Fruit fly (Drosophila melanogaster) whole organism, pupa: ENCODE results near the gene Pus1.

ENCODE experiments used
- CG10348 ChIP-seq: fragments of 200-800 bp; sonication (Bioruptor generic); IDR thresholded peaks from 2 replicates; pipeline ENCODE4 v1.3.6; 2022; ENCODE audit warnings: missing biosample characterization, missing genetic modification characterization
- CG12605 ChIP-seq: fragments of 200-800 bp; sonication (Bioruptor generic); IDR thresholded peaks from 2 replicates; pipeline ENCODE4 v1.3.6; 2022; ENCODE audit warnings: missing biosample characterization, missing genetic modification characterization
- CG14655 ChIP-seq: fragments of 200-800 bp; sonication (Bioruptor generic); optimal IDR thresholded peaks from 3 replicates; lab custom pipeline; 2017; ENCODE audit warnings: mild to moderate bottlenecking, missing biosample characterization, missing genetic modification reagents, missing genetic modification characterization
- CG17806 ChIP-seq: fragments of 200-800 bp; sonication (Bioruptor generic); optimal IDR thresholded peaks from 2 replicates; lab custom pipeline; 2018; ENCODE audit warnings: missing biosample characterization, mild to moderate bottlenecking, missing genetic modification characterization, moderate library complexity
- CG34367 ChIP-seq: fragments of 200-800 bp; sonication (Bioruptor generic); optimal IDR thresholded peaks from 2 replicates; lab custom pipeline; 2018; ENCODE audit warnings: missing biosample characterization, mild to moderate bottlenecking, missing genetic modification characterization
- CG4496 ChIP-seq: fragments of 200-800 bp; sonication (Bioruptor generic); IDR thresholded peaks from 3 replicates; pipeline ENCODE4 v1.3.6; 2022; ENCODE audit warnings: missing biosample characterization, missing genetic modification characterization
- CG8301 ChIP-seq: fragments of 200-800 bp; sonication (Bioruptor generic); optimal IDR thresholded peaks from 2 replicates; lab custom pipeline; 2018; ENCODE audit warnings: missing biosample characterization, mild to moderate bottlenecking, missing genetic modification characterization
- CG9948 ChIP-seq: fragments of 200-800 bp; sonication (Bioruptor generic); optimal IDR thresholded peaks from 2 replicates; lab custom pipeline; 2018; ENCODE audit warnings: missing biosample characterization, mild to moderate bottlenecking, missing genetic modification characterization, moderate library complexity
- EcR ChIP-seq: fragments of 200-800 bp; sonication (Bioruptor generic); optimal IDR thresholded peaks from 3 replicates; lab custom pipeline; 2019; ENCODE audit warnings: missing biosample characterization, missing genetic modification characterization, mild to moderate bottlenecking, moderate library complexity, missing genetic modification reagents
- Ets98B ChIP-seq: fragments of 200-800 bp; sonication (Bioruptor generic); IDR thresholded peaks from 2 replicates; pipeline ENCODE4 v1.3.6; 2022; ENCODE audit warnings: missing biosample characterization, missing genetic modification characterization
- Pif1B ChIP-seq: fragments of 200-800 bp; sonication (Bioruptor generic); optimal IDR thresholded peaks from 3 replicates; lab custom pipeline; 2016; ENCODE audit warnings: missing biosample characterization, missing genetic modification characterization
- Snoo ChIP-seq: fragments of 200-800 bp; sonication (Bioruptor generic); optimal IDR thresholded peaks from 3 replicates; lab custom pipeline; 2017; ENCODE audit warnings: missing biosample characterization, mild to moderate bottlenecking, missing genetic modification characterization, inconsistent platforms
- gl ChIP-seq: fragments of 200-800 bp; sonication (Bioruptor generic); optimal IDR thresholded peaks from 2 replicates; lab custom pipeline; 2018; ENCODE audit warnings: missing biosample characterization, mild to moderate bottlenecking, missing genetic modification characterization

- no peak for TF ChIP-seq Pif1B (GFP tag; lab: Kevin White, UChicago)
- no peak for TF ChIP-seq Ets98B (GFP tag; lab: Robert Waterston, UW)
- TF ChIP-seq CG9948 (tag; lab: Kevin White, UChicago) = no peak
- no peak for TF ChIP-seq gl
- no peak for TF ChIP-seq EcR (GFP tag; lab: Kevin White, UChicago)
- no peak for TF ChIP-seq Snoo (tag; lab: Kevin White, UChicago)
- TF ChIP-seq CG8301 (tag; lab: Kevin White, UChicago) = no peak
- no peak for TF ChIP-seq CG17806 (tag; lab: Kevin White, UChicago)
- no peak for TF ChIP-seq CG34367 (tag; lab: Kevin White, UChicago)
- no peak for TF ChIP-seq CG14655 (GFP tag; lab: Kevin White, UChicago)
- TF ChIP-seq CG12605 (GFP tag; lab: Robert Waterston, UW) = no peak
- no peak for TF ChIP-seq CG10348
- no peak for TF ChIP-seq CG4496 (GFP tag; lab: Robert Waterston, UW)
Measured at dm6 chr3R:20543719-20544118, 48.8 kb downstream of the Pus1 start.
